Worm (Caenorhabditis elegans): ENCODE results near the gene kin-15.

Gene kin-15

DNA sequence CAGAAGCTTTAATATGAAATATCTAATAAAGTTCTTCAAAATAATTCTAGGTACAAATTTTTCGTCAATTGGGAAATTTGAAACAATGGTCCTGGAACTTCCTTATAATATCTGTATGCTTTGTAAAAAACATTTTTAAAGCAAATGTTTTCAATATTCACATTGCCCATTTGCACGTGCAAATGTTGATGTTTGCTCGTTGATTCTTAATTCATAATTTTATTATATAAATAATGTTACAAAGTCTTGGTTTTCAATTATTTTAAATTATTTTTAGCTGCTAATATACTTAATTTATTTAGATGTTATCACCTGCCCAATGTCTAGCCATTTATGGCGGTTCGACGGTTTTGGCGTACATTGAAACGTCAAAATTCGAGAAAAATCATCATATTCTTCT lies 11.5 kb downstream of the kin-15 start, which contains the start of gene M176.11:
TSS of gene M176.11 (plus strand) at position 301 of the 400 bp plus-strand sequence.
- TF ChIP-seq nhr-10 (tag; optimal IDR thresholded peaks at IDR 0.05) (no peak), php-3 (GFP tag; IDR thresholded peaks at IDR 0.05) (no peak), T20F7.1 (GFP tag; optimal IDR thresholded peaks at IDR 0.05) (no peak), jun-1 (tag; optimal IDR thresholded peaks at IDR 0.05) (no peak), mdt-29 (GFP tag; IDR thresholded peaks at IDR 0.05) (no peak), ceh-28 (tag; optimal IDR thresholded peaks at IDR 0.05) (no peak), ceh-20 (GFP tag; IDR thresholded peaks at IDR 0.05) (no peak), mes-2 (tag; optimal IDR thresholded peaks at IDR 0.05; ENCODE audit: poor library complexity, severe bottlenecking) (no peak), nhr-102 (tag; optimal IDR thresholded peaks at IDR 0.05) (no peak), nhr-42 (GFP tag; IDR thresholded peaks at IDR 0.05) (no peak), sdz-12 (GFP tag; optimal IDR thresholded peaks at IDR 0.05) (no peak)

DNA sequence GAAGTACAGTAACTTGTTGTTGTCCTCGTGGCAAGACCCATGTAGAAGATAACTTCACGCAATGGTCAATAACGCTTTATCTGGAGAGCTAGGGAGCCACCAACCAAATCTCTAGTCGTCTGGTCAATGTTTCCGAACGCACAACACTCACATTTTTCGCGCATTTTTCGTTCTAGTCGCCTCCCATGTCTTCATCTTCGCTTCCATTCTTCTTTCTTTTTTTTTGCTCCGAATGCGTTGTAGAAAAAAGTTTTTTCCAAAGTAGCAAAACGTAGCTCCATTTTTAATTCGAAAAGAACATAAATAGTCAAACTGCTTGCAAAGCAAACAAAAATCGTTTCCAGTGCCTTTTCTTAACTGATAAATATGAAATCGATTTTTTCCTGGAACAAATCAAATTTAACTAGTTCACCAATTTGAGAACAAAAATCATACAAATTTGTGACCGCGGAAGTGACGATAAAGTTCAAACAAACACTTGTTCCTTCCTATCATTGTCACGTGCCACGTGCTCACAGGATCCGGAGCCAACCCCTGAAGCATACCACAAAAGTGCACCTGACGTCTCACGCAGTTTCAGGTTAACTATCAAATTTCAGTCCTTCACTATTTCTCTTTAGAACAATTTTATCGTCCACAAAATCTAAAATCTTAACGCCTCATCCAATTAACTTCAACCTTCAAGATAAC lies 14.5 kb downstream of the kin-15 start:
- TF ChIP-seq arid-1 (GFP tag; conservative IDR thresholded peaks at IDR 0.05) = no peak
- no peak for TF ChIP-seq rbr-2 (tag; optimal IDR thresholded peaks at IDR 0.05)
- TF ChIP-seq lin-39 (tag; optimal IDR thresholded peaks at IDR 0.05) = no peak
- TF ChIP-seq F37D6.2 (tag; optimal IDR thresholded peaks at IDR 0.05) = no peak
- TF ChIP-seq Y5F2A.4 (GFP tag; optimal IDR thresholded peaks at IDR 0.05) = no peak
- no peak for TF ChIP-seq cey-2 (tag; optimal IDR thresholded peaks at IDR 0.05; ENCODE audit: borderline replicate concordance, insufficient read depth)
- no peak for TF ChIP-seq ceh-82 (tag; optimal IDR thresholded peaks at IDR 0.05)
- no peak for TF ChIP-seq nhr-48 (tag; optimal IDR thresholded peaks at IDR 0.05)
- TF ChIP-seq zfp-3 (GFP tag; conservative IDR thresholded peaks at IDR 0.05) = no peak
- no peak for TF ChIP-seq egl-43 (GFP tag; IDR thresholded peaks at IDR 0.05)
- no peak for TF ChIP-seq mxl-3 (GFP tag; optimal IDR thresholded peaks at IDR 0.05)
- no peak for TF ChIP-seq F44E2.7 (GFP tag; IDR thresholded peaks at IDR 0.05)
- TF ChIP-seq nhr-11 (tag; optimal IDR thresholded peaks at IDR 0.05) = no peak
- peak; percentile 24 for TF ChIP-seq hlh-30 (tag; optimal IDR thresholded peaks at IDR 0.05; ENCODE audit: insufficient read depth)
- peak; percentile 37 for TF ChIP-seq nhr-28 (tag; optimal IDR thresholded peaks at IDR 0.05)
- no peak for TF ChIP-seq nhr-111 (GFP tag; optimal IDR thresholded peaks at IDR 0.05)
- TF ChIP-seq tag-97 (GFP tag; IDR thresholded peaks at IDR 0.05) = no peak
- no peak for TF ChIP-seq aha-1 (tag)
- no peak for TF ChIP-seq spr-1 (tag; optimal IDR thresholded peaks at IDR 0.05)
- no peak for TF ChIP-seq nhr-102 (tag; optimal IDR thresholded peaks at IDR 0.05)
- TF ChIP-seq ama-1 (optimal IDR thresholded peaks at IDR 0.05) = no peak
- no peak for TF ChIP-seq set-16 (GFP tag; IDR thresholded peaks at IDR 0.05)
- TF ChIP-seq pqm-1 (tag; optimal IDR thresholded peaks at IDR 0.05) = no peak
- TF ChIP-seq egl-27 (tag; optimal IDR thresholded peaks at IDR 0.05) = no peak
- TF ChIP-seq ZK337.2 (GFP tag; IDR thresholded peaks at IDR 0.05) = no peak
- TF ChIP-seq fkh-10 (GFP tag; optimal IDR thresholded peaks at IDR 0.05) = no peak
- TF ChIP-seq saeg-2 (GFP tag; IDR thresholded peaks at IDR 0.05) = no peak
- no peak for TF ChIP-seq nhr-25 (tag; optimal IDR thresholded peaks at IDR 0.05; ENCODE audit: borderline replicate concordance, insufficient read depth)
- TF ChIP-seq lir-3 (tag; optimal IDR thresholded peaks at IDR 0.05) = no peak
- TF ChIP-seq mdt-29 (GFP tag; IDR thresholded peaks at IDR 0.05) = no peak
- no peak for TF ChIP-seq dpl-1 (GFP tag; optimal IDR thresholded peaks at IDR 0.05)
- no peak for TF ChIP-seq daf-16 (GFP tag; optimal IDR thresholded peaks at IDR 0.05)
- TF ChIP-seq daf-16 (tag; optimal IDR thresholded peaks at IDR 0.05) = peak; percentile 10
- TF ChIP-seq sdz-12 (GFP tag; optimal IDR thresholded peaks at IDR 0.05) = no peak
- TF ChIP-seq dmd-9 (GFP tag; IDR thresholded peaks at IDR 0.05) = no peak
- no peak for TF ChIP-seq madf-5 (GFP tag; IDR thresholded peaks at IDR 0.05)
- no peak for TF ChIP-seq spr-3 (GFP tag; optimal IDR thresholded peaks at IDR 0.05)
- no peak for TF ChIP-seq ceh-20 (GFP tag; IDR thresholded peaks at IDR 0.05)
- no peak for TF ChIP-seq nhr-237 (tag; optimal IDR thresholded peaks at IDR 0.05)
- peak; percentile 58 for TF ChIP-seq dmd-6 (GFP tag; IDR thresholded peaks at IDR 0.05)
- peak; percentile 3 for TF ChIP-seq hlh-11 (tag; optimal IDR thresholded peaks at IDR 0.05)
- TF ChIP-seq T20F7.1 (GFP tag; optimal IDR thresholded peaks at IDR 0.05) = no peak
- TF ChIP-seq ztf-7 (tag; optimal IDR thresholded peaks at IDR 0.05) = no peak
- TF ChIP-seq php-3 (GFP tag; IDR thresholded peaks at IDR 0.05) = no peak

All from whole organism, L4 larva.